Fruit fly (Drosophila melanogaster) whole organism: Measurements from ENCODE around the gene Agpat4.

ENCODE experiments used
- CG8478 ChIP-seq: fragments of >200 bp; optimal IDR thresholded peaks from 2 replicates; lab custom pipeline; 2018; ENCODE audit warnings: inconsistent platforms
- Dll ChIP-seq: fragments of >200 bp; optimal IDR thresholded peaks from 2 replicates; lab custom pipeline; 2017
- EcR ChIP-seq, 2 experiments: fragments of >200 bp; optimal IDR thresholded peaks; 2 replicates each; lab custom pipeline; 2017; ENCODE audit warnings: missing biosample characterization in 2 of 2, missing genetic modification characterization in 2 of 2, missing genetic modification reagents in 2 of 2
- pan ChIP-seq: fragments of >200 bp; optimal IDR thresholded peaks from 2 replicates; lab custom pipeline; 2017
- psq ChIP-seq: fragments of >200 bp; optimal IDR thresholded peaks from 2 replicates; lab custom pipeline; 2017
- usp ChIP-seq: fragments of >200 bp; optimal IDR thresholded peaks from 2 replicates; lab custom pipeline; 2017; ENCODE audit warnings: missing biosample characterization, missing genetic modification characterization, mixed read lengths

Gene Agpat4

dm6 chr3L:16361200-16361815 lies 20.1 kb downstream of the Agpat4 start:
- TF ChIP-seq CG8478 (lab: Kevin White, UChicago) (no peak), usp (no peak), Dll (lab: Kevin White, UChicago) (no peak), EcR (GFP tag; optimal IDR thresholded peaks at IDR 0.05; lab: Kevin White, UChicago) (no peak), psq (no peak)

DNA sequence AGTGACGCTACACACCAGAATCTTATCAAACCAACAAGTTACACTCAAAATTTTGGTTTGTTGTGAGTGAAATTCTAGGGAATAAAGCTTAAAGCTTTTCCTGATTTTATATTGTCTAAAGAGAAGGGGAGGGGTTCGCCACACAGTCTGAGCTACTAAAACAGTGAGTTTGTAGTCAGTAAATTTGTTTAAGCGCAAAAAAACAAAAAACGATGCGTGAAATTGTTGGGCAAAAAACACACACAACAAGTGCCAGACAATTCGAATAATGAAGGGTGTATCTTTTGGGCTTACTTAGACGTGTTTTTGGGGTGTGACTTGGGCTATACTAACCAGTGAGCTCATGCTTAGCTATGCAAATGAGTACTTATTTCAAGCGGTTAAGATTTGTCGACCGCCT lies 21.6 kb downstream of the Agpat4 start:
- TF ChIP-seq pan (lab: Kevin White, UChicago) (no peak), EcR (GFP tag; optimal IDR thresholded peaks at IDR 0.05; lab: Kevin White, UChicago) (no peak), Dll (lab: Kevin White, UChicago) (no peak), CG8478 (lab: Kevin White, UChicago) (no peak), psq (no peak), usp (no peak)

DNA sequence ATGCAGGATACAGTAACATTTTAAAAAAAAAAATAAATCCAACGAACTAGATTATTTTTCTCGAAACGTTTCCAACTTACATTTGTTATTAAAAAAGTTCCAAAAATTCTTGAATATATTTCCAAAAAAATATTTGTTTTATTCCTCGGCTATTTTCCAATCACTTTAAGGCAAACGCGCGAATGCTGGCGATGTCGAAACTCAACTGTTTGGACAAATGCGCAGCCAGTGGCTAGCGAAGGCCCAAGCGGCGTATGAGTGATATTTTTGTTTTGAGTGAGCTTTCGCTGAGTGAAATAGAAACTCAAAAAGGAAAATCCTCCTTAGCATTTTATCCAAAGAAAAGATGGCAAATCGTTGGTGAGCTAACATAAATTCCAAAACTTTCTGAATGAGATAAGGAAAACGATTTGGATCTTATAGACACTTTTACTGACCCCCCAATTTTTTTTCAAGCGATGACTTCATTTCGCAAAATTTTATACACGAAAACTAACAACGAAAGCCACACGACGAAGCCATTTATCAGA lies 22.1 kb downstream of the Agpat4 start, which contains the start of gene ringer:
ringer (minus strand) TSS at position 210 of the 530 bp plus-strand sequence.
- no peak for TF ChIP-seq CG8478 (lab: Kevin White, UChicago)
- no peak for TF ChIP-seq Dll (lab: Kevin White, UChicago)

DNA sequence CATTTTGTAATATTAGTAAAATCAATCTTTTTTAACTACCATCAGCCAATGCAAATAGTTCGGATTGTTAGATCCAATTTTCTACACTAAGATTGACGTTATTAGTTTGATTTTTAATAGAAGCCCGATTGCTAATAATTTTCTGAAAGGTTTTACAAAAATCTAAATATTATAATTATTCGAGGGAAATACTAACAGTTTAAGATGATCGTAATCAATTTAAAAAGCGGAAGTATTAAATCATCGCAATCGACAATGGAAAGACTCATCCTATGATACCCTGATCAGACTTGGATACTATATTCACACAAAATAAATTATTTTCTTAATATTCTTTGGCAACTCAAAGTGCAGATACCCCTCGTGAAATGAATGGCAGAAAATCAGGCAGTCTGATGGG lies 23.5 kb downstream of the Agpat4 start:
- no peak for TF ChIP-seq Dll (lab: Kevin White, UChicago)
- no peak for TF ChIP-seq usp
- no peak for TF ChIP-seq EcR (GFP tag; optimal IDR thresholded peaks at IDR 0.05; lab: Kevin White, UChicago)
- no peak for TF ChIP-seq pan (lab: Kevin White, UChicago)

dm6 chr3L:16357187-16357728 lies 24.1 kb downstream of the Agpat4 start:
- no peak for TF ChIP-seq usp
- TF ChIP-seq EcR (GFP tag; optimal IDR thresholded peaks at IDR 0.05; lab: Kevin White, UChicago): peak in 1 of 2 experiments; percentile 64
- no peak for TF ChIP-seq pan (lab: Kevin White, UChicago)
- TF ChIP-seq psq: no peak
- no peak for TF ChIP-seq Dll (lab: Kevin White, UChicago)
- TF ChIP-seq CG8478 (lab: Kevin White, UChicago): no peak

- TF ChIP-seq EcR (GFP tag; optimal IDR thresholded peaks at IDR 0.05; lab: Kevin White, UChicago) (no peak), Dll (lab: Kevin White, UChicago) (no peak), CG8478 (lab: Kevin White, UChicago) (no peak), pan (lab: Kevin White, UChicago) (no peak), usp (no peak), psq (no peak)
Observed at dm6 chr3L:16356171-16356765, 25.1 kb downstream of the Agpat4 start.

- TF ChIP-seq Dll (lab: Kevin White, UChicago): no peak
- no peak for TF ChIP-seq EcR (GFP tag; optimal IDR thresholded peaks at IDR 0.05; lab: Kevin White, UChicago)
- TF ChIP-seq usp: no peak
- TF ChIP-seq CG8478 (lab: Kevin White, UChicago): no peak
- TF ChIP-seq psq: no peak
- no peak for TF ChIP-seq pan (lab: Kevin White, UChicago)
Observed at dm6 chr3L:16354197-16354596, 27.2 kb downstream of the Agpat4 start, which contains the start of gene Pdh. Gene Pdh (minus strand): TSS chr3L:16354297.

dm6 chr3L:16351770-16352429 lies 29.5 kb downstream of the Agpat4 start, which contains the start of the genes Golgin104 and Tcs3:
Gene Golgin104 (minus strand): TSS chr3L:16351951.
Gene Tcs3 (plus strand): TSS chr3L:16351991.
- TF ChIP-seq psq (no peak), CG8478 (lab: Kevin White, UChicago) (no peak), EcR (GFP tag; optimal IDR thresholded peaks at IDR 0.05; lab: Kevin White, UChicago) (no peak), pan (lab: Kevin White, UChicago) (no peak), usp (no peak), Dll (lab: Kevin White, UChicago) (no peak)

dm6 chr3L:16349686-16350085 lies 31.7 kb downstream of the Agpat4 start:
- TF ChIP-seq CG8478 (lab: Kevin White, UChicago): no peak
- no peak for TF ChIP-seq usp
- no peak for TF ChIP-seq psq
- TF ChIP-seq EcR (GFP tag; optimal IDR thresholded peaks at IDR 0.05; lab: Kevin White, UChicago): no peak
- TF ChIP-seq Dll (lab: Kevin White, UChicago): no peak
- no peak for TF ChIP-seq pan (lab: Kevin White, UChicago)

- TF ChIP-seq Dll (lab: Kevin White, UChicago): no peak
- TF ChIP-seq usp: no peak
- TF ChIP-seq psq: no peak
- TF ChIP-seq CG8478 (lab: Kevin White, UChicago): no peak
Observed at dm6 chr3L:16347914-16348313, 33.5 kb downstream of the Agpat4 start, which contains the start of gene mRpS34. Gene mRpS34 (plus strand): TSS chr3L:16348074.

DNA sequence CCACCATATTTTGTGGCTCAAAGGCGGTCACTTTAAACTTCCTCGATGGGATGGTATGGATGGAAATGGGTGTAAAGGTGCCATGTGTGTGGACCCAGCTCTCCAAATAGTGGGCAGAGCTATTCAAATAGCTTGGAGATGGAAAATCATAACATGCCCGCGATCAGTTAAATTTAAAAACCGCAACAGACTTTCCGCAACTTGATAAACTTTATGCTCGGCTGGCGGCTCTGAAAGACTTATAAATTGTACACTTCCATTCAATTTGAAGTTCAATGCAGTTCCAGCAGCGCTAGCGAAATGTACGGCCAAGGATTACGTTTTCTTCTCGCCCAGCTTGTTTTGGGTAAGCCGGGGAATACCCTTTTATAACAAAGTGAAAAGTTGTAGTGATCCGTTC lies 35.3 kb downstream of the Agpat4 start, which contains the start of gene CG33257:
CG33257 (plus strand) TSS at position 301 of the 400 bp plus-strand sequence.
- no peak for TF ChIP-seq psq
- no peak for TF ChIP-seq Dll (lab: Kevin White, UChicago)

- TF ChIP-seq pan (lab: Kevin White, UChicago) (no peak), EcR (GFP tag; optimal IDR thresholded peaks at IDR 0.05; lab: Kevin White, UChicago) (no peak), Dll (lab: Kevin White, UChicago) (no peak), CG8478 (lab: Kevin White, UChicago) (no peak), psq (no peak), usp (no peak)
Observed at dm6 chr3L:16339873-16340272, 41.5 kb downstream of the Agpat4 start.
